Fruit fly (Drosophila melanogaster): ENCODE measurements around the gene tgo.
A peak's percentile ranks its signal among the peaks of the same experiment; 100 is the strongest.

The tgo gene

DNA sequence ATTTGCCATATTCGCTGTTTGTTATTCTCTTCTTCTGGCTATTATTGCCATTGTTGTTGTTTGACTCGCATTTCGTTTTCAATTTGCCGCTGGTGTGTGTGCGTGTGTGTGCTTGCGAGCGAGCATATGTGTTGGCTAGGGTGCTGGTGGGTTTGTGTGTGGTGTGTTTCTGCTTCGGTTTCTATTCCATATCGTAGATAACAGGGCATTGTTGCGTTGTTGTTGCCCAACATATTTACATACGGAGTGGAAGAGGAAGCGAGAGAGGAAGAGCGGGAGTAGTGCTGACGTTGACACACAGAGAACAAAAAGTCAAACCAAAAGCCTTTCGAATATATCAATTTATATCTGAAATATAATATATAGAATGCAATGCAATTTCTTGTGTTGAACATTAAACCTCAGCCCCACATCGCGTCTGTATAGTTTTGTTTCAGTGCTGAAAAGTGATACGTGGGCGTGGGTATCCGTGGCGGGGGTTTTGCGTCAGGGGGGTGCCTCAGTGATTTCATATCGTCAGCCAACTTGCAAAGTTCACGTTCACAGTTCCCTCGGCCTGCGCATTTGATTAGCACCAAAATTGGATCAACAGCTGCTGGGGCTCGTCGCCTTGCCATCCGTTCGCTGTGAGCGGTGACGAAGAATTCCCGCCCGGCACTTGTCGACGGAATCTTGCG is 34.8 kb upstream of the tgo start (continued):
- TF ChIP-seq gsb-n (tag; optimal IDR thresholded peaks at IDR 0.05), result peak; percentile 22
- peak; percentile 82 for TF ChIP-seq CG6765 (GFP tag; optimal IDR thresholded peaks at IDR 0.05)
- TF ChIP-seq Deaf1 (tag; optimal IDR thresholded peaks at IDR 0.05), result peak; percentile 56
- TF ChIP-seq Trl (optimal IDR thresholded peaks at IDR 0.05), result peak; percentile 28 to 87
- no peak for TF ChIP-seq Trl (GFP tag; optimal IDR thresholded peaks at IDR 0.05)
- TF ChIP-seq trem (tag; optimal IDR thresholded peaks at IDR 0.05), result peak; percentile 13
- no peak for TF ChIP-seq sim (GFP tag; IDR thresholded peaks at IDR 0.05)
- TF ChIP-seq lilli (GFP tag; optimal IDR thresholded peaks at IDR 0.05), result peak; percentile 59
- peak; percentile 18 for TF ChIP-seq Sox100B (GFP tag; optimal IDR thresholded peaks at IDR 0.05)
- peak; percentile 48 for TF ChIP-seq CG1233 (GFP tag; optimal IDR thresholded peaks at IDR 0.05)
- peak; percentile 39 for TF ChIP-seq Hr3 (GFP tag; optimal IDR thresholded peaks at IDR 0.05)
- TF ChIP-seq CG3281 (GFP tag; optimal IDR thresholded peaks at IDR 0.05), result peak; percentile 73
- peak; percentile 87 for TF ChIP-seq Fer3 (tag; optimal IDR thresholded peaks at IDR 0.05)
- TF ChIP-seq CG13775 (GFP tag; optimal IDR thresholded peaks at IDR 0.05), result peak; percentile 54
- peak; percentile 69 for TF ChIP-seq CG17829 (tag; optimal IDR thresholded peaks at IDR 0.05)
- TF ChIP-seq onecut (GFP tag; IDR thresholded peaks at IDR 0.05), result peak; percentile 65
- TF ChIP-seq az2 (GFP tag; optimal IDR thresholded peaks at IDR 0.05), result peak; percentile 54
- TF ChIP-seq CG13894 (tag; optimal IDR thresholded peaks at IDR 0.05), result peak; percentile 47
- TF ChIP-seq lab (GFP tag; optimal IDR thresholded peaks at IDR 0.05), result peak; percentile 90
- no peak for TF ChIP-seq chif (GFP tag; optimal IDR thresholded peaks at IDR 0.05)
- TF ChIP-seq Nf-YC (tag; optimal IDR thresholded peaks at IDR 0.05), result peak; percentile 76
- TF ChIP-seq CG34376 (GFP tag; optimal IDR thresholded peaks at IDR 0.05), result peak; percentile 64
- TF ChIP-seq CG15479 (GFP tag; optimal IDR thresholded peaks at IDR 0.05), result peak; percentile 88
- TF ChIP-seq CG2875 (GFP tag; optimal IDR thresholded peaks at IDR 0.05), result peak; percentile 40
- TF ChIP-seq CG12769 (tag; optimal IDR thresholded peaks at IDR 0.05), result peak; percentile 94
- TF ChIP-seq Gug (GFP tag; IDR thresholded peaks at IDR 0.05), result peak; percentile 79
- TF ChIP-seq CG12219 (GFP tag; optimal IDR thresholded peaks at IDR 0.05), result peak; percentile 61
- peak; percentile 26 for TF ChIP-seq CG1832 (GFP tag; optimal IDR thresholded peaks at IDR 0.05)
- peak; percentile 13 for TF ChIP-seq CG5180 (GFP tag; optimal IDR thresholded peaks at IDR 0.05)
- TF ChIP-seq HmgZ (tag; optimal IDR thresholded peaks at IDR 0.05), result peak; percentile 48
- TF ChIP-seq CG12071 (GFP tag; optimal IDR thresholded peaks at IDR 0.05), result peak; percentile 43
- TF ChIP-seq CG3163 (GFP tag; optimal IDR thresholded peaks at IDR 0.05), result peak; percentile 22
- no peak for TF ChIP-seq CG10565 (GFP tag; optimal IDR thresholded peaks at IDR 0.05)
- no peak for TF ChIP-seq H15 (GFP tag; IDR thresholded peaks at IDR 0.05)
- TF ChIP-seq lola (GFP tag; optimal IDR thresholded peaks at IDR 0.05), result peak in 1 of 3 experiments; percentile 9
- peak; percentile 87 for TF ChIP-seq cg (GFP tag; optimal IDR thresholded peaks at IDR 0.05)
- TF ChIP-seq HHEX (GFP tag; optimal IDR thresholded peaks at IDR 0.05), result peak; percentile 80
- peak; percentile 71 for TF ChIP-seq vfl (GFP tag; optimal IDR thresholded peaks at IDR 0.05)
- peak; percentile 34 for TF ChIP-seq org-1 (GFP tag; optimal IDR thresholded peaks at IDR 0.05)
- peak; percentile 30 for TF ChIP-seq gcm (GFP tag; optimal IDR thresholded peaks at IDR 0.05)
- TF ChIP-seq cwo (GFP tag; optimal IDR thresholded peaks at IDR 0.05), result peak; percentile 58
- peak; percentile 70 for TF ChIP-seq fd3F (GFP tag; optimal IDR thresholded peaks at IDR 0.05)
- TF ChIP-seq grn (GFP tag; optimal IDR thresholded peaks at IDR 0.05), result no peak
- no peak for TF ChIP-seq Stat92E (GFP tag; optimal IDR thresholded peaks at IDR 0.05)
- TF ChIP-seq bcd (GFP tag; optimal IDR thresholded peaks at IDR 0.05), result peak; percentile 57
- peak; percentile 49 for TF ChIP-seq CG16815 (GFP tag; optimal IDR thresholded peaks at IDR 0.05)
- peak; percentile 71 for TF ChIP-seq CG10209 (GFP tag; optimal IDR thresholded peaks at IDR 0.05)
- peak; percentile 81 for TF ChIP-seq NfI (GFP tag; optimal IDR thresholded peaks at IDR 0.05)

Data from whole organism, embryonic.